Fruit fly (Drosophila melanogaster): Measurements from ENCODE around the gene CG42354.

The CG42354 gene

dm6 chrX:16092614-16093280 lies 12.0 kb downstream of the CG42354 start (continued):
- TF ChIP-seq sqz (GFP tag; optimal IDR thresholded peaks at IDR 0.05) (peak; percentile 0), Hmx (GFP tag; optimal IDR thresholded peaks at IDR 0.05) (no peak), tap (tag; optimal IDR thresholded peaks at IDR 0.05) (no peak), CG18476 (GFP tag; optimal IDR thresholded peaks at IDR 0.05) (no peak), Blimp-1 (GFP tag; optimal IDR thresholded peaks at IDR 0.05) (peak; percentile 84), CG13287 (GFP tag; IDR thresholded peaks at IDR 0.05; ENCODE audit: partially characterized antibody) (no peak), cad (GFP tag; optimal IDR thresholded peaks at IDR 0.05) (no peak), CG4730 (GFP tag; IDR thresholded peaks at IDR 0.05) (no peak), CG2889 (GFP tag; IDR thresholded peaks at IDR 0.05) (no peak), CG4707 (GFP tag; optimal IDR thresholded peaks at IDR 0.05) (no peak), Med (GFP tag) (peak; percentile 58), HLH3B (GFP tag; IDR thresholded peaks at IDR 0.05) (no peak), CG7963 (GFP tag; IDR thresholded peaks at IDR 0.05; ENCODE audit: partially characterized antibody) (no peak), vfl (GFP tag; optimal IDR thresholded peaks at IDR 0.05) (no peak), Doc3 (GFP tag; IDR thresholded peaks at IDR 0.05; ENCODE audit: partially characterized antibody) (no peak), Dad (GFP tag; optimal IDR thresholded peaks at IDR 0.05) (no peak), Dip2 (GFP tag; IDR thresholded peaks at IDR 0.05) (no peak), CG6254 (GFP tag; optimal IDR thresholded peaks at IDR 0.05) (no peak), Dbx (GFP tag; IDR thresholded peaks at IDR 0.05) (0 out of 3 replicates have a peak, but pooled peaks have one; percentile 17), CG4282 (GFP tag; optimal IDR thresholded peaks at IDR 0.05) (no peak), ttk (GFP tag; IDR thresholded peaks at IDR 0.05) (no peak), chif (GFP tag; optimal IDR thresholded peaks at IDR 0.05) (no peak), Mad (GFP tag; optimal IDR thresholded peaks at IDR 0.05) (no peak), CG18011 (GFP tag; optimal IDR thresholded peaks at IDR 0.05) (no peak), tup (GFP tag; optimal IDR thresholded peaks at IDR 0.05) (no peak), nom (GFP tag; optimal IDR thresholded peaks at IDR 0.05) (peak; percentile 13), en (GFP tag; optimal IDR thresholded peaks at IDR 0.05) (no peak), slp2 (GFP tag; optimal IDR thresholded peaks at IDR 0.05) (no peak), Deaf1 (tag; optimal IDR thresholded peaks at IDR 0.05) (peak; percentile 90), CG5245 (GFP tag; optimal IDR thresholded peaks at IDR 0.05) (no peak), CG7556 (GFP tag; optimal IDR thresholded peaks at IDR 0.05) (no peak), slbo (GFP tag; IDR thresholded peaks at IDR 0.05) (no peak), CG18262 (tag; optimal IDR thresholded peaks at IDR 0.05) (no peak), Gsc (GFP tag; IDR thresholded peaks at IDR 0.05) (no peak), Aef1 (GFP tag; IDR thresholded peaks at IDR 0.05) (no peak), nerfin-1 (tag; optimal IDR thresholded peaks at IDR 0.05) (no peak), CG1602 (GFP tag; optimal IDR thresholded peaks at IDR 0.05) (no peak), gsb-n (tag; optimal IDR thresholded peaks at IDR 0.05) (no peak), CG8765 (GFP tag; IDR thresholded peaks at IDR 0.05) (no peak), Lim3 (GFP tag; IDR thresholded peaks at IDR 0.05) (no peak), CG4328 (GFP tag; optimal IDR thresholded peaks at IDR 0.05) (no peak), Fer3 (tag; optimal IDR thresholded peaks at IDR 0.05) (no peak), CoRest (tag; optimal IDR thresholded peaks at IDR 0.05) (no peak), CG7786 (GFP tag; optimal IDR thresholded peaks at IDR 0.05) (no peak), pfk (GFP tag; optimal IDR thresholded peaks at IDR 0.05) (no peak), hth (optimal IDR thresholded peaks at IDR 0.05) (no peak), CG17568 (GFP tag; optimal IDR thresholded peaks at IDR 0.05) (no peak), CG10267 (tag; optimal IDR thresholded peaks at IDR 0.05) (no peak), CG3407 (GFP tag; optimal IDR thresholded peaks at IDR 0.05) (no peak), Atf3 (GFP tag; optimal IDR thresholded peaks at IDR 0.05) (no peak), Scr (GFP tag; IDR thresholded peaks at IDR 0.05; ENCODE audit: partially characterized antibody) (no peak)
